Fruit fly (Drosophila melanogaster) ovary, adult (tissue): ENCODE data around the gene Papst2.

ENCODE experiments used
- CG17801 ChIP-seq: fragments of 200-800 bp; optimal IDR thresholded peaks from 2 replicates; lab custom pipeline; 2019; ENCODE audit warnings: missing biosample characterization, mild to moderate bottlenecking, missing genetic modification characterization, moderate library complexity; ENCODE audit not compliant: partially characterized antibody

Papst2 gene

dm6 chr3L:17044799-17045198, 2.2 kb downstream of the Papst2 start, which contains the start of gene Pop5:
Gene Pop5, minus strand, starts transcription at chr3L:17045038.
- peak; percentile 2 for TF ChIP-seq CG17801 (GFP tag; lab: Kevin White, UChicago)

- no peak for TF ChIP-seq CG17801 (GFP tag; lab: Kevin White, UChicago)
Observed at dm6 chr3L:17045431-17046238, 3.0 kb downstream of the Papst2 start, which contains the start of gene TpnC73F. Gene TpnC73F, plus strand, starts transcription at chr3L:17046063.

- TF ChIP-seq CG17801 (GFP tag; lab: Kevin White, UChicago): no peak
Observed at dm6 chr3L:17047811-17048239, 5.2 kb downstream of the Papst2 start.

- no peak for TF ChIP-seq CG17801 (GFP tag; lab: Kevin White, UChicago)
Observed at dm6 chr3L:17049314-17049713, 6.7 kb downstream of the Papst2 start, which contains the start of gene rogdi. Gene rogdi, plus strand, starts transcription at chr3L:17049512.

dm6 chr3L:17049912-17050345, 7.3 kb downstream of the Papst2 start:
- TF ChIP-seq CG17801 (GFP tag; lab: Kevin White, UChicago): peak; percentile 12

dm6 chr3L:17050661-17051452, 8.3 kb downstream of the Papst2 start:
- no peak for TF ChIP-seq CG17801 (GFP tag; lab: Kevin White, UChicago)

- TF ChIP-seq CG17801 (GFP tag; lab: Kevin White, UChicago): no peak
Observed at dm6 chr3L:17051472-17051871, 8.9 kb downstream of the Papst2 start.

- no peak for TF ChIP-seq CG17801 (GFP tag; lab: Kevin White, UChicago)
Observed at dm6 chr3L:17052388-17052905, 9.8 kb downstream of the Papst2 start.

dm6 chr3L:17053932-17054331, 11.3 kb downstream of the Papst2 start:
- TF ChIP-seq CG17801 (GFP tag; lab: Kevin White, UChicago): no peak

- peak; percentile 5 for TF ChIP-seq CG17801 (GFP tag; lab: Kevin White, UChicago)
Observed at dm6 chr3L:17055467-17055877, 12.9 kb downstream of the Papst2 start, which contains the start of gene CG7724. Gene CG7724, plus strand, starts transcription at chr3L:17055613.

dm6 chr3L:17077273-17077672, 34.7 kb downstream of the Papst2 start:
- TF ChIP-seq CG17801 (GFP tag; lab: Kevin White, UChicago): no peak
